Fruit fly (Drosophila melanogaster): ENCODE data around the gene CG33310.
A peak's percentile ranks its signal among the peaks of the same experiment; 100 is the strongest.

Gene CG33310

dm6 chr2L:15065663-15066062 lies 39.0 kb downstream of the CG33310 start:
- no peak for TF ChIP-seq Jra (GFP tag; optimal IDR thresholded peaks at IDR 0.05)
- TF ChIP-seq N (GFP tag; optimal IDR thresholded peaks at IDR 0.05): no peak
- TF ChIP-seq br (GFP tag; optimal IDR thresholded peaks at IDR 0.05): no peak
- no peak for TF ChIP-seq Dif (GFP tag; optimal IDR thresholded peaks at IDR 0.05; ENCODE audit: partially characterized antibody)
- no peak for TF ChIP-seq Vsx2 (GFP tag; optimal IDR thresholded peaks at IDR 0.05; ENCODE audit: partially characterized antibody)
- TF ChIP-seq CG9705 (GFP tag; optimal IDR thresholded peaks at IDR 0.05): no peak
- TF ChIP-seq OdsH (GFP tag; optimal IDR thresholded peaks at IDR 0.05): no peak
- TF ChIP-seq Hr78 (GFP tag; optimal IDR thresholded peaks at IDR 0.05): no peak
- no peak for TF ChIP-seq Sp1 (GFP tag; optimal IDR thresholded peaks at IDR 0.05)
- TF ChIP-seq ey (GFP tag; optimal IDR thresholded peaks at IDR 0.05): no peak

DNA sequence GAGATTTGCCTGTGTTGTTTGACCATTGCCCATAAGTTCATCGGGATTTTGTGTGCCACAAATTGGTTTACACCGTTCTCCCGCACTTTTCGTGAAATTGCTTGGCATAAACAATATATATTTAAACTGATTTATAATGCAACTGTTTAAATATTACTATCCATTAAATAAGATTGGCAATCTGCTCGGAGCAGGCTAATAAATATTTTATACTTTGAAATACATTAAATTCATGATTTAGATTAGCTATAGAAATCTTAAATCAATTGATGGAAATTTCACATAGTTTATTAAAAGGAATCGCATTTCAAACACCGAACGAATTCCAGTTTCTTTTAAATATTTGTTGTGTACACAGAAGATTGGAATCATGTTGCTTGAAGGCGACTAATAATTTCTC lies 39.5 kb downstream of the CG33310 start:
- TF ChIP-seq Rel (GFP tag; optimal IDR thresholded peaks at IDR 0.05): no peak
- TF ChIP-seq Rel (tag; optimal IDR thresholded peaks at IDR 0.05): no peak
- no peak for TF ChIP-seq usp (GFP tag; optimal IDR thresholded peaks at IDR 0.05)
- TF ChIP-seq Mio (GFP tag; optimal IDR thresholded peaks at IDR 0.05): no peak
- no peak for TF ChIP-seq woc (GFP tag; optimal IDR thresholded peaks at IDR 0.05)
- no peak for TF ChIP-seq Dfd (GFP tag; optimal IDR thresholded peaks at IDR 0.05)
- TF ChIP-seq sv (GFP tag; optimal IDR thresholded peaks at IDR 0.05): no peak
- TF ChIP-seq psq (GFP tag; optimal IDR thresholded peaks at IDR 0.05): no peak
- no peak for TF ChIP-seq OdsH (GFP tag; optimal IDR thresholded peaks at IDR 0.05)
- no peak for TF ChIP-seq Jra (GFP tag; optimal IDR thresholded peaks at IDR 0.05)
- no peak for TF ChIP-seq dl (GFP tag; optimal IDR thresholded peaks at IDR 0.05; ENCODE audit: insufficient read depth in 1 of 2, partially characterized antibody in 2 of 2)

DNA sequence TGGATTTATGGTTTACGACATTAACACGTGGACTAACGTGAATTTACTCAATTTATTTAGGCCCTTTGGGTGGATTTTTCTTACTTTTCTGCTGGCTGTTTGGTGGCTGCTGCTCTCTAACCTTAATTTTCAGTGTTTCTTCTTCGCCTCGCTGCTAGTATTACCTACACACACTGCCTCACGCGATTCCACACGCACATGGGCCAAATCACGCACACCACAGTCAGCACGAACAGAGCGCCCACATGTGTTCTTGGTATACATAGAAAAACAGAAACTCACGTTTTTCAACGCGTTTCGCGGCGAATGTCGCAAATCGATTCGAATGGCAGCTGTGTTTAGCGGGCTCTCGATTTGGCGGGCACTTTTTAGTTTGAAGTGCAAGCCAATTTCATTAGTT lies 41.1 kb downstream of the CG33310 start:
- TF ChIP-seq Sp1 (GFP tag; optimal IDR thresholded peaks at IDR 0.05) (no peak), tai (GFP tag; optimal IDR thresholded peaks at IDR 0.05) (peak; percentile 28), psq (GFP tag; optimal IDR thresholded peaks at IDR 0.05) (peak; percentile 42), OdsH (GFP tag; optimal IDR thresholded peaks at IDR 0.05) (peak; percentile 9), h (GFP tag; optimal IDR thresholded peaks at IDR 0.05) (peak; percentile 19), N (GFP tag; optimal IDR thresholded peaks at IDR 0.05) (no peak), HLH106 (tag; optimal IDR thresholded peaks at IDR 0.05) (peak; percentile 24), Hr83 (GFP tag; optimal IDR thresholded peaks at IDR 0.05; ENCODE audit: poor library complexity, severe bottlenecking) (peak; percentile 65), brk (GFP tag; optimal IDR thresholded peaks at IDR 0.05) (peak; percentile 63), Myc (optimal IDR thresholded peaks at IDR 0.05) (peak; percentile 76), dmrt93B (GFP tag; optimal IDR thresholded peaks at IDR 0.05) (no peak)

DNA sequence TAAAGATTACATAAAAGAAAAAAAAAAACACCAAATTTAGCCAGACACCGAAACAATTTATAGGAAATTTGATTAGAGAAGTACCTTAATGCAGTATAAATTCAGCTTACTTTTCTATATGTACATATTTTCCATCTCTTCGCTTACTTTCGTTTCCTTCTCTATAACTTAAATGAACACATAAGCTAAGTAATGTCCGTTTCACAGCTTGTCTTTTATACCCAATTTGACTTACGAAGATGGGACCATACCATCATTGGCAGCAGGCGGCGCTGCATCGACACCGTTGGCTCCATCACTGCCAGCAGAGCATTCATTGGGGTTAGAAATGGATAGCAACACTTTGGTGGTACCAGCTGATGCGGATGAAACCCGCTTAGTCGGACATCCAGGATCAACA lies 43.5 kb downstream of the CG33310 start, which contains the start of gene vig:
Gene vig, minus strand, starts transcription at position 101 of the 400 bp plus-strand sequence.
- TF ChIP-seq pan (optimal IDR thresholded peaks at IDR 0.05): no peak
- TF ChIP-seq GATAd (GFP tag; optimal IDR thresholded peaks at IDR 0.05): no peak
- no peak for TF ChIP-seq psq (GFP tag; optimal IDR thresholded peaks at IDR 0.05)
- TF ChIP-seq lola (GFP tag; optimal IDR thresholded peaks at IDR 0.05): no peak
- TF ChIP-seq rgr (GFP tag; optimal IDR thresholded peaks at IDR 0.05): no peak
- no peak for TF ChIP-seq Hnf4 (GFP tag; optimal IDR thresholded peaks at IDR 0.05)
- TF ChIP-seq Hr78 (GFP tag; optimal IDR thresholded peaks at IDR 0.05): no peak
- no peak for TF ChIP-seq Dif (GFP tag; optimal IDR thresholded peaks at IDR 0.05; ENCODE audit: partially characterized antibody)
- no peak for TF ChIP-seq HLH106 (tag; optimal IDR thresholded peaks at IDR 0.05)
- TF ChIP-seq usp (GFP tag; optimal IDR thresholded peaks at IDR 0.05): no peak

dm6 chr2L:15074465-15074864 lies 47.8 kb downstream of the CG33310 start, which contains the start of gene wwk:
wwk (plus strand) TSS chr2L:15074776.
- TF ChIP-seq Rel (GFP tag; optimal IDR thresholded peaks at IDR 0.05): no peak
- no peak for TF ChIP-seq Rel (tag; optimal IDR thresholded peaks at IDR 0.05)
- TF ChIP-seq fru (GFP tag; optimal IDR thresholded peaks at IDR 0.05): no peak
- no peak for TF ChIP-seq Vsx2 (GFP tag; optimal IDR thresholded peaks at IDR 0.05; ENCODE audit: partially characterized antibody)
- no peak for TF ChIP-seq h (GFP tag; optimal IDR thresholded peaks at IDR 0.05)
- TF ChIP-seq lola (GFP tag; optimal IDR thresholded peaks at IDR 0.05): no peak
- TF ChIP-seq rgr (GFP tag; optimal IDR thresholded peaks at IDR 0.05): no peak
- no peak for TF ChIP-seq sv (GFP tag; optimal IDR thresholded peaks at IDR 0.05)
- TF ChIP-seq foxo (GFP tag; optimal IDR thresholded peaks at IDR 0.05): no peak
- no peak for TF ChIP-seq Mio (GFP tag; optimal IDR thresholded peaks at IDR 0.05)
- no peak for TF ChIP-seq CrebA (GFP tag; optimal IDR thresholded peaks at IDR 0.05; ENCODE audit: borderline replicate concordance)
- TF ChIP-seq psq (GFP tag; optimal IDR thresholded peaks at IDR 0.05): no peak
- no peak for TF ChIP-seq ey (GFP tag; optimal IDR thresholded peaks at IDR 0.05)

All from whole organism, wandering third instar larva.